Worm (Caenorhabditis elegans) whole organism, early embryonic: ENCODE results near the gene T03G6.3.

Experiments used
- F13C5.2 ChIP-seq: sonication (generic microtip); optimal IDR thresholded peaks from 2 replicates; lab custom pipeline; 2017; ENCODE audit warnings: mild to moderate bottlenecking, missing genetic modification characterization, inconsistent platforms, missing compliant biosample characterization
- ama-1 ChIP-seq: fragments of 150-350 bp; optimal IDR thresholded peaks from 2 replicates; lab custom pipeline; 2014
- flt-1 ChIP-seq: fragments of 200-800 bp; sonication (Bioruptor generic); IDR thresholded peaks from 2 replicates; pipeline ENCODE4 v1.3.6; 2022; ENCODE audit warnings: missing genetic modification characterization, missing compliant biosample characterization
- hmbx-1 ChIP-seq: sonication (generic microtip); optimal IDR thresholded peaks from 2 replicates; lab custom pipeline; 2016; ENCODE audit warnings: mild to moderate bottlenecking, missing genetic modification characterization, missing compliant biosample characterization
- hmg-4 ChIP-seq: fragments of 200-800 bp; sonication (Bioruptor generic); optimal IDR thresholded peaks from 2 replicates; lab custom pipeline; 2018; ENCODE audit warnings: mild to moderate bottlenecking, missing genetic modification characterization, missing compliant biosample characterization
- pes-1 ChIP-seq: fragments of 200-800 bp; sonication (Bioruptor generic); IDR thresholded peaks from 2 replicates; pipeline ENCODE4 v1.3.6; 2022; ENCODE audit warnings: missing genetic modification reagents, missing genetic modification characterization, missing compliant biosample characterization
- scrt-1 ChIP-seq: fragments of 200-800 bp; sonication (Bioruptor generic); IDR thresholded peaks from 2 replicates; pipeline ENCODE4 v1.3.6; 2022; ENCODE audit warnings: missing genetic modification characterization, missing compliant biosample characterization
- sea-1 ChIP-seq: fragments of 200-800 bp; sonication (Bioruptor generic); conservative IDR thresholded peaks from 2 replicates; pipeline ENCODE4 v1.3.6; 2022; ENCODE audit warnings: missing genetic modification characterization, missing compliant biosample characterization

DNA sequence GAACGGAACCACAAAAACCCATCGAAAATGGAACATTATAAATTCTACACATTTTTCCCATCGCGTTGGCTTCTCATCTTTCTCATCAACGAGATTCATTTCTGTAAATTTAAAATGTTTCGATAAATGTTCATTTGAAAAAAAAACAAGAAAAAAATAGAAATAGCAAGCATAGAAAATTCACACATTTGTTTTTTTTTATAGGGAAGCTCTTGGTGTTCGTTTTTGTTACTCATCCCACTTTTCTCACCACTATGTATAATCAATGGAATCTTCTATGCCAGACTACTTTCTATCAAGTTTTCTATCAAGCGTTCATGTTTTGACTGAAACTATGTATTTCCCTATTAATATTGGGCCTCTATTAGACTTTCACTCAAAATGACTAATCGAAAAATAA, 51.5 kb downstream of the T03G6.3 start, which contains the start of gene dhcr-24:
- no peak for TF ChIP-seq hmbx-1
- TF ChIP-seq ama-1 (lab: Kevin White, UChicago), result no peak
- no peak for TF ChIP-seq sea-1 (GFP tag; lab: Robert Waterston, UW)
- no peak for TF ChIP-seq hmg-4 (GFP tag; lab: Kevin White, UChicago)
- TF ChIP-seq F13C5.2 (tag; lab: Kevin White, UChicago), result no peak
- no peak for TF ChIP-seq flt-1 (GFP tag; lab: Robert Waterston, UW)
- TF ChIP-seq scrt-1 (GFP tag; lab: Robert Waterston, UW), result no peak
- TF ChIP-seq pes-1, result no peak
